Worm (Caenorhabditis elegans): ENCODE measurements around the gene srg-23.

- TF ChIP-seq flt-1 (GFP tag; IDR thresholded peaks at IDR 0.05), result no peak
- no peak for TF ChIP-seq ama-1 (optimal IDR thresholded peaks at IDR 0.05)
- no peak for TF ChIP-seq B0310.2 (tag; optimal IDR thresholded peaks at IDR 0.05)
- no peak for TF ChIP-seq ets-7 (tag; optimal IDR thresholded peaks at IDR 0.05)
- no peak for TF ChIP-seq tbx-37 (GFP tag; conservative IDR thresholded peaks at IDR 0.05)
- TF ChIP-seq aly-1 (tag; optimal IDR thresholded peaks at IDR 0.05), result no peak
- no peak for TF ChIP-seq tra-4 (tag; optimal IDR thresholded peaks at IDR 0.05)
- no peak for TF ChIP-seq hnd-1 (tag; optimal IDR thresholded peaks at IDR 0.05)
- TF ChIP-seq F13C5.2 (tag; optimal IDR thresholded peaks at IDR 0.05), result no peak
- TF ChIP-seq sea-1 (GFP tag; conservative IDR thresholded peaks at IDR 0.05), result no peak
Observed at ce11 chrII:3100546-3100945, 4.6 kb upstream of the srg-23 start, which contains the start of gene srg-24.

All from whole organism, early embryonic.